Fruit fly (Drosophila melanogaster) whole organism, prepupa: ENCODE measurements around the gene Fntb.

Experiments used
- CG6854 ChIP-seq: fragments of 200-800 bp; sonication (Bioruptor generic); optimal IDR thresholded peaks from 2 replicates; lab custom pipeline; 2017; ENCODE audit warnings: missing biosample characterization, mild to moderate bottlenecking, missing genetic modification characterization
- Ets96B ChIP-seq: fragments of 200-800 bp; optimal IDR thresholded peaks from 2 replicates; lab custom pipeline; 2019; ENCODE audit warnings: missing biosample characterization, mild to moderate bottlenecking, missing genetic modification characterization, moderate library complexity
- Gug ChIP-seq: fragments of 200-800 bp; sonication (Bioruptor generic); IDR thresholded peaks from 2 replicates; pipeline ENCODE4 v1.3.6; 2022; ENCODE audit warnings: missing biosample characterization, missing genetic modification characterization
- cyc ChIP-seq: fragments of 200-800 bp; sonication (Bioruptor generic); optimal IDR thresholded peaks from 3 replicates; lab custom pipeline; 2016; ENCODE audit warnings: missing biosample characterization, missing genetic modification characterization
- eg ChIP-seq: fragments of 200-800 bp; sonication (Bioruptor generic); IDR thresholded peaks from 3 replicates; pipeline ENCODE4 v1.3.6; 2022; ENCODE audit warnings: missing biosample characterization, missing genetic modification characterization
- esn ChIP-seq: fragments of 200-800 bp; sonication (Bioruptor generic); optimal IDR thresholded peaks from 2 replicates; lab custom pipeline; 2016; ENCODE audit warnings: missing biosample characterization, mild to moderate bottlenecking, missing genetic modification characterization, moderate library complexity
- fd85E ChIP-seq: fragments of 200-800 bp; sonication (Bioruptor generic); optimal IDR thresholded peaks from 3 replicates; lab custom pipeline; 2016; ENCODE audit warnings: missing biosample characterization, missing genetic modification characterization

dm6 chr3R:16389117-16389516 is 43.7 kb upstream of the Fntb start:
- TF ChIP-seq Gug (GFP tag; lab: Robert Waterston, UW) (no peak), Ets96B (tag; lab: Kevin White, UChicago) (no peak), fd85E (GFP tag; lab: Kevin White, UChicago) (no peak), esn (no peak), cyc (GFP tag; lab: Kevin White, UChicago) (no peak), eg (GFP tag; lab: Robert Waterston, UW) (no peak), CG6854 (GFP tag; lab: Kevin White, UChicago) (no peak)
